Worm (Caenorhabditis elegans): ENCODE data around the gene egg-2.

The egg-2 gene

DNA sequence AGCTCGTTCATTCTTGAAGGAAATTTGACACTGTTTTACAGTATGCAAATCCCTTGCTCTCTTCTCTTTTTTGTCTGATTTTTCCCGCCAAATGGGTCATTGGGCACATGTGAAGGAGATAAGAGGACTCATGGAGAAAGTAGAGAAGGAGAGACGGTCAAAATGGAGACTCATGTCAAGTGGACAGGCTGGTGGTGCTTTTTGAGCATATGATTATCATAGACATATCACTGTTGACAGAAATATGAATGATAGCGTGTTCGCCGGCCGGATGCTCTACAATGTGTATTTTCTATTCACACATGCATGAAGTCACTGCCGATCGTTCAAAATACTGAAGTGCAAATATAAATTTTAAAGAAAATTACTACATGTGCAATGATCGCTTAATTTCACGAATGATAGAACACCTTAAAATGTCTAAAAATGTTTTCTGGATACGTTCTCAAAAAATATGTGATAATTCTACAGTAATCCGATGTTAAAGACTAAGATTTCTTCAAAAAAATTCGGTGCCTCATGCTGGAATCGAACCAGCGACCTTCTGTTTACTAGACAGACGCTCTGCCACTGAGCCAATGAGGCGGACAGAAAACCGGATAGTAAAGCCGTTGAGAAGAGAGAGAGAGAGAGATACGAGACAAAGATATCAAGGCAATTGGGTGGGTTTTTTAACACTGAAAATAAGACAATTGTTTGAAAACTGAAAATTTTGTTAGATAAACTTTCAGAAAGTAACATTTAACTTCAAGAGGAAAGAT, 30.2 kb downstream of the egg-2 start (continued):
- no peak for TF ChIP-seq hlh-8 (tag; optimal IDR thresholded peaks at IDR 0.05)
- TF ChIP-seq zip-5 (tag; optimal IDR thresholded peaks at IDR 0.05), result no peak
- TF ChIP-seq ceh-34 (tag; optimal IDR thresholded peaks at IDR 0.05), result no peak
- TF ChIP-seq ceh-2 (tag; optimal IDR thresholded peaks at IDR 0.05), result no peak
- TF ChIP-seq ceh-6 (GFP tag; optimal IDR thresholded peaks at IDR 0.05), result peak; percentile 55
- no peak for TF ChIP-seq C08G9.2 (tag; optimal IDR thresholded peaks at IDR 0.05)
- TF ChIP-seq hlh-30 (tag; optimal IDR thresholded peaks at IDR 0.05; ENCODE audit: insufficient read depth), result no peak
- peak; percentile 75 for TF ChIP-seq hlh-6 (tag; optimal IDR thresholded peaks at IDR 0.05)
- no peak for TF ChIP-seq unc-3 (GFP tag; conservative IDR thresholded peaks at IDR 0.05)
- peak; percentile 9 for TF ChIP-seq unc-3 (tag; optimal IDR thresholded peaks at IDR 0.05)
- no peak for TF ChIP-seq mec-3 (tag; optimal IDR thresholded peaks at IDR 0.05; ENCODE audit: borderline replicate concordance)
- TF ChIP-seq gmeb-2 (tag; optimal IDR thresholded peaks at IDR 0.05), result peak; percentile 50
- no peak for TF ChIP-seq eyg-1 (tag; optimal IDR thresholded peaks at IDR 0.05)
- no peak for TF ChIP-seq T23F11.4 (GFP tag; optimal IDR thresholded peaks at IDR 0.05)
- TF ChIP-seq elt-2 (tag; optimal IDR thresholded peaks at IDR 0.05), result peak; percentile 8
- TF ChIP-seq pha-4 (tag; optimal IDR thresholded peaks at IDR 0.05), result no peak
- TF ChIP-seq sox-2 (GFP tag; IDR thresholded peaks at IDR 0.05), result no peak
- TF ChIP-seq pha-2 (tag; optimal IDR thresholded peaks at IDR 0.05), result peak; percentile 39
- TF ChIP-seq ceh-14 (tag; optimal IDR thresholded peaks at IDR 0.05), result no peak
- TF ChIP-seq ets-4 (tag; optimal IDR thresholded peaks at IDR 0.05), result no peak
- TF ChIP-seq elt-4 (tag; optimal IDR thresholded peaks at IDR 0.05), result no peak
- no peak for TF ChIP-seq ceh-30 (tag; optimal IDR thresholded peaks at IDR 0.05)
- peak; percentile 45 for TF ChIP-seq dve-1 (tag; optimal IDR thresholded peaks at IDR 0.05)
- TF ChIP-seq dmd-4 (tag; optimal IDR thresholded peaks at IDR 0.05; ENCODE audit: borderline replicate concordance), result no peak
- peak; percentile 55 for TF ChIP-seq ttx-3 (tag; optimal IDR thresholded peaks at IDR 0.05)
- peak; percentile 6 for TF ChIP-seq tbx-2 (tag; optimal IDR thresholded peaks at IDR 0.05)
- TF ChIP-seq fkh-10 (GFP tag; optimal IDR thresholded peaks at IDR 0.05), result no peak
- no peak for TF ChIP-seq ceh-48 (tag; optimal IDR thresholded peaks at IDR 0.05)
- no peak for TF ChIP-seq pax-1 (tag; optimal IDR thresholded peaks at IDR 0.05)
- peak; percentile 12 for TF ChIP-seq ceh-18 (tag; optimal IDR thresholded peaks at IDR 0.05)
- TF ChIP-seq ahr-1 (tag; optimal IDR thresholded peaks at IDR 0.05), result peak; percentile 17
- TF ChIP-seq lin-11 (tag; optimal IDR thresholded peaks at IDR 0.05), result peak; percentile 42
- TF ChIP-seq nhr-232 (tag; optimal IDR thresholded peaks at IDR 0.05), result peak; percentile 35
- no peak for TF ChIP-seq fax-1 (tag; optimal IDR thresholded peaks at IDR 0.05)
- TF ChIP-seq ceh-24 (tag; optimal IDR thresholded peaks at IDR 0.05), result no peak
- TF ChIP-seq nhr-11 (tag; optimal IDR thresholded peaks at IDR 0.05), result no peak
- TF ChIP-seq pat-9 (tag; optimal IDR thresholded peaks at IDR 0.05), result peak; percentile 33
- TF ChIP-seq ceh-22 (tag; optimal IDR thresholded peaks at IDR 0.05), result no peak
- TF ChIP-seq ceh-9 (tag; optimal IDR thresholded peaks at IDR 0.05), result no peak
- TF ChIP-seq C38D4.7 (GFP tag; optimal IDR thresholded peaks at IDR 0.05), result peak; percentile 49
- TF ChIP-seq unc-55 (GFP tag; optimal IDR thresholded peaks at IDR 0.05), result no peak

ce11 chrIII:7029105-7029504, 31.3 kb downstream of the egg-2 start, which contains the start of gene cyk-1:
cyk-1 (minus strand) TSS chrIII:7029205.
- TF ChIP-seq nhr-11 (tag; optimal IDR thresholded peaks at IDR 0.05), result no peak
- TF ChIP-seq fkh-6 (tag; optimal IDR thresholded peaks at IDR 0.05), result no peak
- no peak for TF ChIP-seq sox-2 (GFP tag; IDR thresholded peaks at IDR 0.05)
- TF ChIP-seq rnt-1 (tag; optimal IDR thresholded peaks at IDR 0.05), result no peak
- TF ChIP-seq ahr-1 (tag; optimal IDR thresholded peaks at IDR 0.05), result no peak
